Worm (Caenorhabditis elegans) whole organism, midembryonic: Measurements from ENCODE around the gene F14H8.4.

Source experiments
- T22C8.4 ChIP-seq: fragments of 200-800 bp; sonication (Bioruptor generic); IDR thresholded peaks from 2 replicates; pipeline ENCODE4 v1.3.6; 2022; ENCODE audit warnings: missing genetic modification characterization, missing compliant biosample characterization
- cog-1 ChIP-seq: sonication (generic microtip); optimal IDR thresholded peaks from 2 replicates; lab custom pipeline; 2016; ENCODE audit warnings: missing genetic modification characterization, missing compliant biosample characterization
- flt-1 ChIP-seq: fragments of 200-800 bp; sonication (Bioruptor generic); IDR thresholded peaks from 2 replicates; pipeline ENCODE4 v1.3.6; 2022; ENCODE audit warnings: missing genetic modification characterization, missing compliant biosample characterization
- klf-2 ChIP-seq: fragments of 200-800 bp; sonication (Bioruptor generic); conservative IDR thresholded peaks from 2 replicates; pipeline ENCODE4 v1.3.6; 2022; ENCODE audit warnings: missing genetic modification reagents, missing genetic modification characterization, missing compliant biosample characterization
- med-1 ChIP-seq: sonication (generic microtip); optimal IDR thresholded peaks from 2 replicates; lab custom pipeline; 2017; ENCODE audit warnings: missing genetic modification characterization, mild to moderate bottlenecking, missing compliant biosample characterization, antibody characterized with exemption, missing genetic modification reagents; ENCODE audit not compliant: insufficient read depth
- ref-1 ChIP-seq: fragments of 200-800 bp; sonication (Bioruptor generic); conservative IDR thresholded peaks from 2 replicates; pipeline ENCODE4 v1.3.6; 2022; ENCODE audit warnings: missing genetic modification reagents, missing genetic modification characterization, missing compliant biosample characterization
- tab-1 ChIP-seq: fragments of 200-800 bp; sonication (Bioruptor generic); IDR thresholded peaks from 2 replicates; pipeline ENCODE4 v1.3.6; 2022; ENCODE audit warnings: missing genetic modification characterization, missing compliant biosample characterization
- ztf-23 ChIP-seq: fragments of 200-800 bp; sonication (Bioruptor generic); IDR thresholded peaks from 2 replicates; pipeline ENCODE4 v1.3.6; 2022; ENCODE audit warnings: missing genetic modification reagents, missing genetic modification characterization, missing compliant biosample characterization
- ztf-29 ChIP-seq: fragments of 200-800 bp; sonication (Bioruptor generic); IDR thresholded peaks from 2 replicates; pipeline ENCODE4 v1.3.6; 2022; ENCODE audit warnings: missing genetic modification reagents, missing genetic modification characterization, missing compliant biosample characterization

F14H8.4 gene

DNA sequence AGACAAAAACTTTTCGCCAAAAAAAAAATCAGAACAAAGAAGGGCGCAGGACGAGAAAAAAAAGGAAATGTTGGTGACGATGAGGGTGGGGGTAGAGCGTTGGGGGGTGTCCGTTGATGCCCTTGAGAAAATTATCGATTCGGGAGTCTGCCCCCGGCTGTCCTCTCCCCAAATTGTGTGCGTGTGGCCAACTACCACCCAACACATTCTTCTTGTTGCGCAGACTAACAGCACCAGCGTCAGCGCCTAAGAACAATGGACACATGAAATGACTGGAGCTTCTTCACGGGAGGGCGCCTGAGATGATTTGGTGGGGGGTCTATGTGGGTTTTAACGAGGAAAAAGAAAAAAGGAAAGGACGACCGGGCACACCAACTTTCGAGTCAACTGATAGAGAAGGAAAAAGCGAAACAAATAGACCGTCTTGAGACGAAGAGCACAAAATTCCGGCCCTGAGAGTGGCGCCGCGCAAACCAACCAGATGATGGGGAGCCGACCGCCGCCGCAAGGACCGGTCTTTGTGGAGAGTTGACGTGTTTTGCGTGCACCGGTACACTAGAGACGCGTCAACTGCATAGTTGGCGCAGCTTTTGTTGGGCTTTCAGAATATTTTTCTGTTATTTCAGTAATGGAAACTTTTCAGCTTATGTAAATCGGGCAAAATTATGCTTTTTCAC, 41.6 kb downstream of the F14H8.4 start, which contains the start of gene C25D7.9:
Gene C25D7.9, plus strand, starts transcription at position 68 of the 677 bp plus-strand sequence.
- TF ChIP-seq ztf-23 (GFP tag; lab: Robert Waterston, UW) (no peak), klf-2 (GFP tag; lab: Robert Waterston, UW) (no peak), T22C8.4 (GFP tag; lab: Robert Waterston, UW) (peak; percentile 82), med-1 (GFP tag; lab: Kevin White, UChicago) (no peak), ztf-29 (GFP tag; lab: Robert Waterston, UW) (no peak)

ce11 chrV:15065837-15066348, 42.2 kb downstream of the F14H8.4 start, which contains the start of gene otub-1:
TSS of gene otub-1 (plus strand) at chrV:15066298.
- TF ChIP-seq cog-1 (tag; lab: Kevin White, UChicago) = no peak
- TF ChIP-seq tab-1 (GFP tag; lab: Robert Waterston, UW) = no peak
- no peak for TF ChIP-seq klf-2 (GFP tag; lab: Robert Waterston, UW)
- TF ChIP-seq T22C8.4 (GFP tag; lab: Robert Waterston, UW) = no peak
- no peak for TF ChIP-seq ref-1 (GFP tag; lab: Robert Waterston, UW)
- TF ChIP-seq ztf-23 (GFP tag; lab: Robert Waterston, UW) = no peak
- no peak for TF ChIP-seq ztf-29 (GFP tag; lab: Robert Waterston, UW)

ce11 chrV:15067165-15067564, 43.5 kb downstream of the F14H8.4 start, which contains the start of gene C25D7.10:
TSS of gene C25D7.10 (plus strand) at chrV:15067465.
- TF ChIP-seq ztf-23 (GFP tag; lab: Robert Waterston, UW) (no peak), klf-2 (GFP tag; lab: Robert Waterston, UW) (no peak), ref-1 (GFP tag; lab: Robert Waterston, UW) (no peak), flt-1 (GFP tag; lab: Robert Waterston, UW) (no peak), tab-1 (GFP tag; lab: Robert Waterston, UW) (no peak), cog-1 (tag; lab: Kevin White, UChicago) (no peak), ztf-29 (GFP tag; lab: Robert Waterston, UW) (no peak), T22C8.4 (GFP tag; lab: Robert Waterston, UW) (no peak)

DNA sequence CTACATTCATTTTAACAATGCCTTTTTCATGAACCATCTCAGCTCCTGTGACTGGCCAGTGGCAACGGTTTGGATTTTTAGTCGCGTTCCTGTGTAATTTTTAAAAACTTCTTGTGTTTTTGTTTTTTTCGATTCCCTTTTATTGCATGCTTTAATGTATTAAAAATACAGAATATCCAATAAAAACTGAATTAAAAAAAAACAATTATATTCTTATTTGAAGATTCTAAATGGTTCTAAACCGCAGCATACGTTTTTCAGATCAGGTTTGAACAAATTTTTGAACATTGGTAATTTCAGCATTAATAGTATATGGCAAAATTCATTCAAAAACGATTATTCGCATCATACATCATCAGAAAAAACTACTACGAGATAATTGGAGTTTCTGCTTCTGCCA, 44.7 kb downstream of the F14H8.4 start, which contains the start of gene dnj-3:
Gene dnj-3, plus strand, starts transcription at position 301 of the 400 bp plus-strand sequence.
- no peak for TF ChIP-seq flt-1 (GFP tag; lab: Robert Waterston, UW)
- TF ChIP-seq ztf-23 (GFP tag; lab: Robert Waterston, UW) = no peak
- TF ChIP-seq ztf-29 (GFP tag; lab: Robert Waterston, UW) = no peak
- no peak for TF ChIP-seq tab-1 (GFP tag; lab: Robert Waterston, UW)
- no peak for TF ChIP-seq med-1 (GFP tag; lab: Kevin White, UChicago)
- no peak for TF ChIP-seq T22C8.4 (GFP tag; lab: Robert Waterston, UW)
- TF ChIP-seq ref-1 (GFP tag; lab: Robert Waterston, UW) = no peak
- no peak for TF ChIP-seq klf-2 (GFP tag; lab: Robert Waterston, UW)
- no peak for TF ChIP-seq cog-1 (tag; lab: Kevin White, UChicago)

ce11 chrV:15069435-15069985, 45.9 kb downstream of the F14H8.4 start:
- no peak for TF ChIP-seq ztf-29 (GFP tag; lab: Robert Waterston, UW)
- TF ChIP-seq T22C8.4 (GFP tag; lab: Robert Waterston, UW) = no peak
- TF ChIP-seq ztf-23 (GFP tag; lab: Robert Waterston, UW) = no peak
- no peak for TF ChIP-seq med-1 (GFP tag; lab: Kevin White, UChicago)
- no peak for TF ChIP-seq cog-1 (tag; lab: Kevin White, UChicago)
- TF ChIP-seq ref-1 (GFP tag; lab: Robert Waterston, UW) = no peak
- TF ChIP-seq tab-1 (GFP tag; lab: Robert Waterston, UW) = no peak
- no peak for TF ChIP-seq klf-2 (GFP tag; lab: Robert Waterston, UW)
- no peak for TF ChIP-seq flt-1 (GFP tag; lab: Robert Waterston, UW)

- peak; percentile 87 for TF ChIP-seq cog-1 (tag; lab: Kevin White, UChicago)
- TF ChIP-seq flt-1 (GFP tag; lab: Robert Waterston, UW) = 0 out of 2 replicates have a peak, but pooled peaks have one; percentile 11
- no peak for TF ChIP-seq T22C8.4 (GFP tag; lab: Robert Waterston, UW)
Measured at ce11 chrV:15071015-15071810, 47.6 kb downstream of the F14H8.4 start, which contains the start of gene unc-76. TSS of gene unc-76 (plus strand) at chrV:15071760.

DNA sequence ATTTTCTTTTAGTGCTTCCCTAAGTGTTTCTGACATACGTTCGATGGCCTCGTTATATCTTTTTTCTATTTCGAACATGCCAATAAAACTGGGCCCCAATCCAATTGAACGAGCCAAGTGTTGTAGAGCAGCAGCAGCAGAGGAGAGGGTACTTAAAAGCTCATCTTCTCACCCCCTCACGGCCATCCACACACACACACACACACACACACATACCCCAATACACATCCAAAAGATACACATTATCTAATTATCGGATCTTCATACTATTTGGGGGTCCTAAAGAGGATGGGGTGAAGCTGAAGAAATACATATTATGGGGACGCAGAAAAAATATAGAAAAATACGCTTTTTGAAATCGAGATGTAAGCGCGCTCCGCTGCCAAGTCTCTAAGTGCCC, 49.1 kb downstream of the F14H8.4 start:
- 0 out of 2 replicates have a peak, but pooled peaks have one; percentile 37 for TF ChIP-seq flt-1 (GFP tag; lab: Robert Waterston, UW)
- TF ChIP-seq T22C8.4 (GFP tag; lab: Robert Waterston, UW) = no peak
- peak; percentile 53; the same call in 1 of the 2 replicates for TF ChIP-seq ztf-23 (GFP tag; lab: Robert Waterston, UW)
- TF ChIP-seq klf-2 (GFP tag; lab: Robert Waterston, UW) = no peak
